Fruit fly (Drosophila melanogaster) whole organism, adult: ENCODE results near the gene CG15203.
"Not testable (repeated sequence)": the region's sequence is repeated elsewhere in the genome, so short reads cannot be mapped to it uniquely, and the experiment has no call there.

Experiments used
- CG11617 ChIP-seq: fragments of 200-800 bp; sonication (Bioruptor generic); optimal IDR thresholded peaks from 2 replicates; lab custom pipeline; 2017; ENCODE audit warnings: mild to moderate bottlenecking, missing biosample characterization, missing genetic modification reagents, missing genetic modification characterization
- CG12768 ChIP-seq: fragments of 200-800 bp; sonication (Bioruptor generic); optimal IDR thresholded peaks from 2 replicates; lab custom pipeline; 2017; ENCODE audit warnings: missing biosample characterization, missing genetic modification characterization, mild to moderate bottlenecking, moderate library complexity, missing genetic modification reagents
- CG14711 ChIP-seq: fragments of 200-800 bp; sonication (Bioruptor generic); optimal IDR thresholded peaks from 2 replicates; lab custom pipeline; 2018; ENCODE audit warnings: missing biosample characterization, mild to moderate bottlenecking, missing genetic modification characterization, moderate library complexity
- CG1620 ChIP-seq: fragments of 200-800 bp; sonication (Bioruptor generic); optimal IDR thresholded peaks from 2 replicates; lab custom pipeline; 2016; ENCODE audit warnings: missing biosample characterization, missing genetic modification characterization
- CG33017 ChIP-seq: fragments of 200-800 bp; sonication (Bioruptor generic); optimal IDR thresholded peaks from 2 replicates; lab custom pipeline; 2018; ENCODE audit warnings: missing biosample characterization, mild to moderate bottlenecking, missing genetic modification characterization, moderate library complexity
- CG5204 ChIP-seq: fragments of 200-800 bp; sonication (Bioruptor generic); optimal IDR thresholded peaks from 2 replicates; lab custom pipeline; 2016; ENCODE audit warnings: missing biosample characterization, missing genetic modification characterization
- CG7045 ChIP-seq: fragments of 200-800 bp; sonication (Bioruptor generic); optimal IDR thresholded peaks from 2 replicates; lab custom pipeline; 2017; ENCODE audit warnings: missing biosample characterization, mild to moderate bottlenecking, missing genetic modification characterization
- CG7101 ChIP-seq: fragments of 200-800 bp; sonication (Bioruptor generic); optimal IDR thresholded peaks from 2 replicates; lab custom pipeline; 2018; ENCODE audit warnings: missing biosample characterization, mild to moderate bottlenecking, missing genetic modification characterization, moderate library complexity
- Clk ChIP-seq: fragments of 200-800 bp; sonication (Bioruptor generic); optimal IDR thresholded peaks from 2 replicates; lab custom pipeline; 2017; ENCODE audit warnings: missing biosample characterization, missing genetic modification characterization
- Crg-1 ChIP-seq: fragments of 200-800 bp; sonication (Bioruptor generic); optimal IDR thresholded peaks from 2 replicates; lab custom pipeline; 2016; ENCODE audit warnings: missing biosample characterization, missing genetic modification characterization
- Hr96 ChIP-seq: fragments of 200-800 bp; sonication (Bioruptor generic); optimal IDR thresholded peaks from 2 replicates; lab custom pipeline; 2016; ENCODE audit warnings: missing biosample characterization, missing genetic modification characterization
- Mnt ChIP-seq: fragments of 200-800 bp; sonication (Bioruptor generic); optimal IDR thresholded peaks from 2 replicates; lab custom pipeline; 2016; ENCODE audit warnings: missing biosample characterization, mild to moderate bottlenecking, missing genetic modification characterization
- bab1 ChIP-seq: fragments of 200-800 bp; sonication (Bioruptor generic); optimal IDR thresholded peaks from 3 replicates; lab custom pipeline; 2019; ENCODE audit warnings: missing biosample characterization, mild to moderate bottlenecking, missing genetic modification characterization, moderate library complexity
- cic ChIP-seq: fragments of 200-800 bp; sonication (Bioruptor generic); optimal IDR thresholded peaks from 2 replicates; lab custom pipeline; 2017; ENCODE audit warnings: missing biosample characterization, mild to moderate bottlenecking, missing genetic modification characterization, moderate library complexity
- cnc ChIP-seq, 2 experiments: fragments of >200 bp; optimal IDR thresholded peaks; 2 replicates each; lab custom pipeline; 2017
- kay ChIP-seq: fragments of 200-800 bp; sonication (Bioruptor generic); peaks from one replicate; lab custom pipeline; 2016; ENCODE audit warnings: missing biosample characterization, missing genetic modification characterization, borderline replicate concordance
- ovo ChIP-seq: fragments of 200-800 bp; sonication (Bioruptor generic); optimal IDR thresholded peaks from 2 replicates; lab custom pipeline; 2016; ENCODE audit warnings: missing biosample characterization, missing genetic modification characterization
- pad ChIP-seq: fragments of 200-800 bp; sonication (Bioruptor generic); optimal IDR thresholded peaks from 3 replicates; lab custom pipeline; 2017; ENCODE audit warnings: missing biosample characterization, missing genetic modification characterization, mild to moderate bottlenecking, moderate library complexity, missing genetic modification reagents
- tj ChIP-seq: fragments of 200-800 bp; sonication (Bioruptor generic); optimal IDR thresholded peaks from 3 replicates; lab custom pipeline; 2017; ENCODE audit warnings: missing biosample characterization, mild to moderate bottlenecking, missing genetic modification characterization, moderate library complexity
- toe ChIP-seq: fragments of 200-800 bp; sonication (Bioruptor generic); optimal IDR thresholded peaks from 2 replicates; lab custom pipeline; 2016; ENCODE audit warnings: missing biosample characterization, missing genetic modification characterization

CG15203 gene

DNA sequence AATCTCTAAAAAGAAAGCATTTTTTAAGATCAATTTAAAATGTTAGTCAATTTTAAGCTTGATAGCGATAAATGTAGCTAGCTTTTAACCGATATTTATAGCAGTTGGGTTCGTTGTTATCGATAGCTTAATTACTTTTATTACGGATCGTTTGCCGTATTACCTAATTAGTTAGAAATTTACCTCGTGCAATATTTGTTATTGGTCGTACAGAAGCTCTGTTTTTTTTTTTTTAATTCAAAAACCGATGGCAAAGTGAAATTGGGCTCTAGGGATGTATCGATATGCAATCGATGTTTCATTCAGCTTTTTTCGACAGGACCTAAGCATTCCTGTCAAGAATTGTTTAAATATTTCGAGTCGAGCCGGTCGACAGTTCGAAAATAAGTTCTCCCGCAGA lies 25.8 kb downstream of the CG15203 start, which contains the start of gene CG2061:
TSS of gene CG2061 (plus strand) at position 292 of the 400 bp plus-strand sequence.
- TF ChIP-seq kay (GFP tag; lab: Kevin White, UChicago) (no peak), CG11617 (GFP tag; lab: Kevin White, UChicago) (no peak), pad (GFP tag; lab: Kevin White, UChicago) (no peak), CG5204 (GFP tag; lab: Kevin White, UChicago) (no peak), cic (GFP tag; lab: Kevin White, UChicago) (no peak), CG1620 (GFP tag; lab: Kevin White, UChicago) (no peak), CG7101 (tag; lab: Kevin White, UChicago) (no peak), CG33017 (tag; lab: Kevin White, UChicago) (no peak), CG12768 (GFP tag; lab: Kevin White, UChicago) (no peak), tj (GFP tag; lab: Kevin White, UChicago) (no peak), CG7045 (GFP tag; lab: Kevin White, UChicago) (no peak), Clk (no peak), Mnt (no peak)

DNA sequence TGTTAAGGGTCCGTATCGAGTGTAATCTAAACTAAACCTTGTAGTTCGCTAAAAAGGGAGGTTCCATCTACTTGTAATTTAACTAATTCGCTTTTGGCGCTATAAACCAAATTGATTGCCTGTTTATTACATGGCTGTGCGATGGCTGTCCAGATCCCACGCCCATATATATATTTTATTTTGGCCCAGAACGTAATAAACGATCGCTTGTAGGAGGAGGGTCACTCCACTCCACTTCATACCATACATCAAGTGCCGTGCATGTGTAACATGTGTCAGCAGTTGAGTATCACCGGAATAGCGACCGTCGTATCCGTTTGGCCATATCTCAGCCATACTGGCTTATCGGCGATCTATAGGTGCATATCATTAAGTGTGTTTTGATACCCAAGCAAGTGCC lies 28.9 kb downstream of the CG15203 start:
- TF ChIP-seq cic (GFP tag; lab: Kevin White, UChicago) (peak; percentile 15), ovo (GFP tag; lab: Kevin White, UChicago) (no peak), Mnt (peak; percentile 55)

DNA sequence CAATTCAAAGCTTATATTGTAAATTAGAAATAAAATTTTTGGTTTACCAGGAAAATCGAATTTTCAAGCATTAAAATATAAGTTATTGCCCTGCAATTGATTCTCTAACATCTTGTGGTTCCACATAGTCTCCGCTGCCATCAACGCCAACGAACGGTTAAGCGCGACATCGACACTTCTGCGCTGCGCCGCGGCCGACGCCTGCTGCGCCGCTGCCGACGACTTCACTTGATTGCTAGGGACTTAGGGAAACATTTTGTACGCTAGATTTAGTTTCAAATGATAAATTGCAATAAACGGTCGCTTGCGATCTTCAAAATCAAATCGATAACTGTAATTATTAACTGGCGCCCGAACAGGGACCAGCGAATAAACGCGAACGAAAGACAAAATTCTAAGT lies 29.6 kb downstream of the CG15203 start, which contains the start of gene CG42249:
TSS of gene CG42249 (plus strand) at position 301 of the 400 bp plus-strand sequence.
- not testable (repeated sequence) for TF ChIP-seq Mnt; CG7101 (tag; lab: Kevin White, UChicago); CG11617 (GFP tag; lab: Kevin White, UChicago)

DNA sequence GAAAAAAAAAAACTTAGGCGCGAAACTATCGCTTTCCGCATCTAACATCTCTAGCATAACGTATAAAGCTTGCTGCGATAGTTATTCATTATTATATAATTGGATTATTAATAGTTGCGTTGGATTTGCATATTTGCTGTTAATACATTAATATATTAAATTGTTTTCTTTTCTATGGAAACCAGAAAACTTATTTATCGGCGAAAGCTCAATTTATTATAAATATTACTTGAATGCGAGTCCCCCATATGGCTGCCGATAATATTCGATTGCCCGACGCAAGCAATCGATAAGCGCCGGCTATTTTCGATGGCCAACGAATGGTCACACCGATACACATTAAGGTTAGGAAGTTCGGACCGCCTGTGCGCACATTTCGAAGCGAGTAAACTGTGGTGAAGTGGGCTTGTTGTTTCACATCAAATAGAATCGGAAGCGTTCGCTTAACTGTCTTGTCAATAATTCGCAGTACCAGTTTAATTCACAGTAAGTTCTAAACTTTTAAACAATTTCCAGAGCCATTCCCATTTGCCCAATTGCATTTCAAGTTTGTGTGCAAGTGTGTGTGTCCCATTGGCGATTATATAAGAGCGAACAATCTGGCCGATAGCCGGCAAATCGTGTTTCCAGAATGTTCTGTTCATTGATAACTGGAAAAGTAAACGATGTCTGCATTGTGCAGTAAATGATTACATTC lies 41.9 kb downstream of the CG15203 start, which contains the start of gene Hsp60A:
TSS of gene Hsp60A (plus strand) at position 335 of the 697 bp plus-strand sequence.
- peak; percentile 73 for TF ChIP-seq CG1620 (GFP tag; lab: Kevin White, UChicago)
- no peak for TF ChIP-seq CG11617 (GFP tag; lab: Kevin White, UChicago)
- no peak for TF ChIP-seq CG12768 (GFP tag; lab: Kevin White, UChicago)
- TF ChIP-seq Mnt = no peak
- peak; percentile 37 for TF ChIP-seq pad (GFP tag; lab: Kevin White, UChicago)
- TF ChIP-seq cnc (optimal IDR thresholded peaks at IDR 0.05; lab: Kevin White, UChicago) = no peak
- no peak for TF ChIP-seq CG7045 (GFP tag; lab: Kevin White, UChicago)
- TF ChIP-seq Clk = no peak
- TF ChIP-seq Hr96 (GFP tag; lab: Kevin White, UChicago) = peak; percentile 56
- peak; percentile 14 for TF ChIP-seq Crg-1 (GFP tag; lab: Kevin White, UChicago)
- TF ChIP-seq tj (GFP tag; lab: Kevin White, UChicago) = peak; percentile 47
- TF ChIP-seq cic (GFP tag; lab: Kevin White, UChicago) = peak; percentile 3
- peak; percentile 84 for TF ChIP-seq bab1 (GFP tag; lab: Kevin White, UChicago)
- peak; percentile 61 for TF ChIP-seq ovo (GFP tag; lab: Kevin White, UChicago)
- TF ChIP-seq kay (GFP tag; lab: Kevin White, UChicago) = no peak
- TF ChIP-seq CG7101 (tag; lab: Kevin White, UChicago) = peak; percentile 76
- peak; percentile 58 for TF ChIP-seq CG14711 (tag; lab: Kevin White, UChicago)
- peak; percentile 12 for TF ChIP-seq CG33017 (tag; lab: Kevin White, UChicago)
- no peak for TF ChIP-seq CG5204 (GFP tag; lab: Kevin White, UChicago)
- peak; percentile 33 for TF ChIP-seq toe (GFP tag; lab: Kevin White, UChicago)

DNA sequence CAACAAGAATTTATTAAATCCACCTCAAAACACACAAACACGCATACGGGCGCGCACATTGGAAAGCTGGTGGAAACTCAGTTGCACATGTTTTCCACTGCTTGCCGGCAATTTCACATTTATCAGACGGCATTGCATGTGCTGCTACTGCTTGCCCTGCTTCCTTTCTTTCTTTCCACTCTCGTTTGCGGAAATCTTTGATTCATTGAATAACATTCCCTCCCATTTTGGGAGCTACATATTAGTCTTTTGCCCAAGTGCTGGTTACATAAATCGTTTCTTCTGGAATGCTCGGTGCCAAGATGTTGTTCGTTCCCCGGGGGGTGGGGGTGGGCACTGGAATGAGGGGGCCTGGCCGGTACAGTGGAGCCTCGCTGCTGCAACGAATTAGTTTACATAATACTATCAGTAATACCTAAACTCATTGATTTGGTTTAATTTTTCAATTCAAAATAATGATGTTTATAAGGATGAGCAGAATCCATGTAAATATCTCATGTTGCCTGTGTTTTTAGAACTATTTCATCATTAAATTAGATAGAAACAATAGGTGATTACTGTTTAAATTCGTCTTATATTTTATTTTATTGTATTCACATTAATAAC lies 42.6 kb downstream of the CG15203 start:
- TF ChIP-seq CG11617 (GFP tag; lab: Kevin White, UChicago) = peak; percentile 12
- no peak for TF ChIP-seq CG7045 (GFP tag; lab: Kevin White, UChicago)
- TF ChIP-seq CG33017 (tag; lab: Kevin White, UChicago) = peak; percentile 22
- no peak for TF ChIP-seq CG5204 (GFP tag; lab: Kevin White, UChicago)
- TF ChIP-seq CG7101 (tag; lab: Kevin White, UChicago) = peak; percentile 2
- TF ChIP-seq ovo (GFP tag; lab: Kevin White, UChicago) = no peak
- no peak for TF ChIP-seq Clk
- peak; percentile 2 for TF ChIP-seq pad (GFP tag; lab: Kevin White, UChicago)
- peak; percentile 36 for TF ChIP-seq CG14711 (tag; lab: Kevin White, UChicago)
- peak; percentile 100 for TF ChIP-seq Mnt
- TF ChIP-seq Crg-1 (GFP tag; lab: Kevin White, UChicago) = peak; percentile 20
- no peak for TF ChIP-seq toe (GFP tag; lab: Kevin White, UChicago)

DNA sequence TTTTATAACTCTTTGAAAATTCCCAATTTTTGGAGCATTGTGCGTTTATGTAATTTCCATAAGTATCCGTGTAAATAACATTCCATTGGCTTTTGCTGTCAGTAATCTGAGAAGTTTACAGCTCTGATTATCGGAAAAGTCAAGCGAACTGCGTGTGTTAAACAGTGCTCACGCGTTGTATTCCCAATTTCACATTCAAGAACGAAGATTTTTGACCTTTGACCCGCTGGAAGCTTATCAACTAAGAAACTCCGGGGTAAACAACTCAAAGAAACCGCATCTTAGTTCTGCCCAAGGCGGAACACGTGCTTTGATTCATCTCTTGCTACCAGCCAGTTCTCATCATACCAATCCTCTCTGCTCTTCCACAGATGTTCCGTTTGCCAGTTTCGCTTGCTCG lies 43.3 kb downstream of the CG15203 start:
- TF ChIP-seq ovo (GFP tag; lab: Kevin White, UChicago) = no peak
- TF ChIP-seq CG1620 (GFP tag; lab: Kevin White, UChicago) = no peak
